Worm (Caenorhabditis elegans) whole organism, L4 larva: ENCODE measurements around the gene F13B6.1.

Source experiments
- D1046.2 ChIP-seq: fragments of 200-800 bp; sonication (Bioruptor generic); IDR thresholded peaks from 2 replicates; pipeline ENCODE4 v1.3.6; 2022; ENCODE audit warnings: missing genetic modification characterization, missing compliant biosample characterization
- T26A8.4 ChIP-seq: fragments of 200-800 bp; sonication (Bioruptor generic); IDR thresholded peaks from 2 replicates; pipeline ENCODE4 v1.3.6; 2022; ENCODE audit warnings: missing genetic modification characterization, missing compliant biosample characterization
- Y105C5A.15 ChIP-seq: fragments of 200-800 bp; sonication (Bioruptor generic); IDR thresholded peaks from 2 replicates; pipeline ENCODE4 v1.3.6; 2022; ENCODE audit warnings: missing genetic modification characterization, missing compliant biosample characterization
- aly-2 ChIP-seq: sonication (generic microtip); optimal IDR thresholded peaks from 2 replicates; lab custom pipeline; 2018; ENCODE audit warnings: missing biosample characterization, missing genetic modification characterization
- ceh-28 ChIP-seq: fragments of 150-350 bp; optimal IDR thresholded peaks from 2 replicates; lab custom pipeline; 2014; ENCODE audit warnings: missing biosample characterization, missing genetic modification reagents, missing genetic modification characterization
- ceh-32 ChIP-seq: sonication (generic microtip); optimal IDR thresholded peaks from 2 replicates; lab custom pipeline; 2016; ENCODE audit warnings: mild to moderate bottlenecking, missing genetic modification characterization, missing compliant biosample characterization; ENCODE audit not compliant: poor library complexity
- ceh-44 ChIP-seq: fragments of 200-800 bp; sonication (Bioruptor generic); IDR thresholded peaks from 2 replicates; pipeline ENCODE4 v1.3.6; 2022; ENCODE audit warnings: missing genetic modification reagents, missing genetic modification characterization, missing compliant biosample characterization
- ceh-82 ChIP-seq: sonication (generic microtip); optimal IDR thresholded peaks from 2 replicates; lab custom pipeline; 2017; ENCODE audit warnings: missing biosample characterization, missing genetic modification characterization
- ces-1 ChIP-seq: fragments of 150-350 bp; sonication (generic microtip); optimal IDR thresholded peaks from 4 replicates; lab custom pipeline; 2014; ENCODE audit warnings: missing biosample characterization, missing genetic modification reagents, missing genetic modification characterization
- cey-2 ChIP-seq: sonication (generic microtip); optimal IDR thresholded peaks from 3 replicates; lab custom pipeline; 2017; ENCODE audit warnings: missing genetic modification characterization, mild to moderate bottlenecking, missing compliant biosample characterization, antibody characterized with exemption, borderline replicate concordance; ENCODE audit not compliant: insufficient read depth
- ctbp-1 ChIP-seq: fragments of 200-800 bp; sonication (Bioruptor generic); IDR thresholded peaks from 2 replicates; pipeline ENCODE4 v1.3.6; 2022; ENCODE audit warnings: missing genetic modification reagents, missing genetic modification characterization, missing compliant biosample characterization
- daf-16 ChIP-seq, 3 experiments: sonication (generic microtip); optimal IDR thresholded peaks; 2 replicates each; lab custom pipeline; 2016 to 2017; ENCODE audit warnings: missing genetic modification characterization in 3 of 3, missing genetic modification reagents in 3 of 3, mild to moderate bottlenecking in 2 of 3, missing compliant biosample characterization in 2 of 3, missing biosample characterization in 1 of 3, moderate library complexity in 1 of 3
- daf-19 ChIP-seq: fragments of 200-800 bp; sonication (Bioruptor generic); conservative IDR thresholded peaks from 2 replicates; pipeline ENCODE4 v1.3.6; 2022; ENCODE audit warnings: missing genetic modification characterization, missing compliant biosample characterization
- dmd-8 ChIP-seq: fragments of 200-800 bp; sonication (Bioruptor generic); IDR thresholded peaks from 2 replicates; pipeline ENCODE4 v1.3.6; 2022; ENCODE audit warnings: missing genetic modification characterization, missing compliant biosample characterization
- egl-43 ChIP-seq: fragments of 200-800 bp; sonication (Bioruptor generic); IDR thresholded peaks from 2 replicates; pipeline ENCODE4 v1.3.6; 2022; ENCODE audit warnings: missing genetic modification reagents, missing genetic modification characterization, missing compliant biosample characterization
- gei-8 ChIP-seq: fragments of 200-800 bp; sonication (Bioruptor generic); optimal IDR thresholded peaks from 2 replicates; lab custom pipeline; 2018; ENCODE audit warnings: mild to moderate bottlenecking, missing genetic modification characterization, missing compliant biosample characterization
- hif-1 ChIP-seq, 2 experiments: sonication (generic microtip); optimal IDR thresholded peaks; 2 replicates each; lab custom pipeline; 2016 to 2017; ENCODE audit warnings: missing compliant biosample characterization in 2 of 2, missing genetic modification characterization in 2 of 2, missing genetic modification reagents in 2 of 2, missing genotype in 2 of 2, mild to moderate bottlenecking in 1 of 2
- hlh-11 ChIP-seq: fragments of 200-800 bp; sonication (Bioruptor generic); optimal IDR thresholded peaks from 2 replicates; lab custom pipeline; 2018; ENCODE audit warnings: mild to moderate bottlenecking, missing genetic modification characterization, missing compliant biosample characterization
- hlh-30 ChIP-seq: sonication (generic microtip); optimal IDR thresholded peaks from 2 replicates; lab custom pipeline; 2017; ENCODE audit warnings: antibody characterized with exemption, mild to moderate bottlenecking, missing genetic modification characterization, missing compliant biosample characterization; ENCODE audit not compliant: insufficient read depth
- hmg-1.1 ChIP-seq: fragments of 200-800 bp; sonication (Bioruptor generic); IDR thresholded peaks from 2 replicates; pipeline ENCODE4 v1.3.6; 2022; ENCODE audit warnings: missing genetic modification reagents, missing genetic modification characterization, missing compliant biosample characterization
- lin-1 ChIP-seq: fragments of 200-800 bp; sonication (Bioruptor generic); IDR thresholded peaks from 2 replicates; pipeline ENCODE4 v1.3.6; 2022; ENCODE audit warnings: missing genetic modification reagents, missing genetic modification characterization, missing compliant biosample characterization
- lin-13 ChIP-seq: fragments of 150-350 bp; optimal IDR thresholded peaks from 2 replicates; lab custom pipeline; 2014; ENCODE audit warnings: missing biosample characterization, missing genetic modification reagents, missing genetic modification characterization
- lin-15B ChIP-seq: fragments of 150-350 bp; sonication (generic microtip); optimal IDR thresholded peaks from 3 replicates; lab custom pipeline; 2014; ENCODE audit warnings: missing biosample characterization, missing genetic modification characterization
- lin-38 ChIP-seq: fragments of 200-800 bp; sonication (Bioruptor generic); IDR thresholded peaks from 2 replicates; pipeline ENCODE4 v1.3.6; 2022; ENCODE audit warnings: missing genetic modification reagents, missing genetic modification characterization, missing compliant biosample characterization
- lir-3 ChIP-seq: sonication (generic microtip); optimal IDR thresholded peaks from 2 replicates; lab custom pipeline; 2016; ENCODE audit warnings: mild to moderate bottlenecking, missing genetic modification characterization, missing compliant biosample characterization
- madf-9 ChIP-seq: fragments of 200-800 bp; sonication (Bioruptor generic); conservative IDR thresholded peaks from 2 replicates; pipeline ENCODE4 v1.3.6; 2022; ENCODE audit warnings: missing genetic modification reagents, missing genetic modification characterization, missing compliant biosample characterization
- nhr-10 ChIP-seq: fragments of 150-350 bp; optimal IDR thresholded peaks from 2 replicates; lab custom pipeline; 2014; ENCODE audit warnings: missing biosample characterization, missing genetic modification characterization
- nhr-11 ChIP-seq: fragments of 150-350 bp; optimal IDR thresholded peaks from 2 replicates; lab custom pipeline; 2014; ENCODE audit warnings: missing biosample characterization, missing genetic modification characterization
- nhr-25 ChIP-seq: sonication (generic microtip); optimal IDR thresholded peaks from 2 replicates; lab custom pipeline; 2017; ENCODE audit warnings: missing genetic modification characterization, mild to moderate bottlenecking, missing compliant biosample characterization, antibody characterized with exemption, moderate library complexity, borderline replicate concordance; ENCODE audit not compliant: insufficient read depth
- nhr-76 ChIP-seq: fragments of 150-350 bp; optimal IDR thresholded peaks from 2 replicates; lab custom pipeline; 2014; ENCODE audit warnings: missing biosample characterization, missing genetic modification characterization
- nhr-77 ChIP-seq: fragments of 150-350 bp; optimal IDR thresholded peaks from 2 replicates; lab custom pipeline; 2014; ENCODE audit warnings: missing biosample characterization, missing genetic modification characterization
- php-3 ChIP-seq: fragments of 200-800 bp; sonication (Bioruptor generic); IDR thresholded peaks from 2 replicates; pipeline ENCODE4 v1.3.6; 2022; ENCODE audit warnings: missing genetic modification reagents, missing genetic modification characterization, missing compliant biosample characterization
- rbr-2 ChIP-seq: sonication (generic microtip); optimal IDR thresholded peaks from 2 replicates; lab custom pipeline; 2016; ENCODE audit warnings: missing genotype, missing genetic modification characterization, missing compliant biosample characterization
- saeg-2 ChIP-seq: fragments of 200-800 bp; sonication (Bioruptor generic); IDR thresholded peaks from 2 replicates; pipeline ENCODE4 v1.3.6; 2022; ENCODE audit warnings: missing genetic modification reagents, missing genetic modification characterization, missing compliant biosample characterization
- sdz-12 ChIP-seq: fragments of 200-800 bp; sonication (Bioruptor generic); optimal IDR thresholded peaks from 2 replicates; lab custom pipeline; 2018; ENCODE audit warnings: mild to moderate bottlenecking, missing genetic modification characterization, missing compliant biosample characterization
- snpc-4 ChIP-seq: fragments of 150-350 bp; optimal IDR thresholded peaks from 2 replicates; lab custom pipeline; 2014; ENCODE audit warnings: missing biosample characterization, missing genetic modification characterization
- spr-1 ChIP-seq: sonication (generic microtip); optimal IDR thresholded peaks from 2 replicates; lab custom pipeline; 2016; ENCODE audit warnings: mild to moderate bottlenecking, missing genetic modification characterization, missing compliant biosample characterization
- spr-3 ChIP-seq: fragments of 200-800 bp; sonication (Bioruptor generic); optimal IDR thresholded peaks from 2 replicates; lab custom pipeline; 2018; ENCODE audit warnings: mild to moderate bottlenecking, missing genetic modification characterization, missing compliant biosample characterization
- unc-62 ChIP-seq, 3 experiments: fragments of 150-350 bp in 1 of 3; sonication (generic microtip); optimal IDR thresholded peaks in 2 of 3; peaks in 1 of 3; 1 replicate in 1 of 3; 2 replicates in 2 of 3; lab custom pipeline; 2014 to 2017; ENCODE audit warnings: missing biosample characterization in 3 of 3, missing genetic modification characterization in 3 of 3, missing genetic modification reagents in 3 of 3, missing genotype in 1 of 3
- vab-7 ChIP-seq: fragments of 200-800 bp; sonication (Bioruptor generic); IDR thresholded peaks from 2 replicates; pipeline ENCODE4 v1.3.6; 2022; ENCODE audit warnings: missing genetic modification reagents, missing genetic modification characterization, missing compliant biosample characterization
- zfp-3 ChIP-seq: fragments of 200-800 bp; sonication (Bioruptor generic); conservative IDR thresholded peaks from 2 replicates; pipeline ENCODE4 v1.3.6; 2022; ENCODE audit warnings: missing genetic modification reagents, missing genetic modification characterization, missing compliant biosample characterization

F13B6.1 gene

ce11 chrIV:7445995-7446394 lies 10.3 kb upstream of the F13B6.1 start, which contains the start of gene B0496.1:
B0496.1 (plus strand) TSS chrIV:7446295.
- no peak for TF ChIP-seq lin-38
- no peak for TF ChIP-seq spr-3
- no peak for TF ChIP-seq aly-2 (tag; lab: Kevin White, UChicago)
- TF ChIP-seq lir-3 (tag; lab: Kevin White, UChicago), result no peak
- no peak for TF ChIP-seq hlh-30 (tag; lab: Kevin White, UChicago)
- TF ChIP-seq ceh-32, result no peak

ce11 chrIV:7447556-7447955 lies 8.8 kb upstream of the F13B6.1 start, which contains the start of gene B0496.2:
B0496.2 (plus strand) TSS chrIV:7447856.
- TF ChIP-seq nhr-10 (tag; lab: Kevin White, UChicago) (no peak), Y105C5A.15 (no peak), saeg-2 (no peak), D1046.2 (GFP tag; lab: Robert Waterston, UW) (no peak), ceh-44 (GFP tag; lab: Robert Waterston, UW) (no peak), sdz-12 (GFP tag; lab: Kevin White, UChicago) (no peak), lin-13 (GFP tag; lab: Kevin White, UChicago) (no peak), ceh-28 (tag; lab: Kevin White, UChicago) (no peak), unc-62 (GFP tag; optimal IDR thresholded peaks at IDR 0.05 in 1 of 2; lab: Kevin White, UChicago) (no peak), unc-62 (tag; optimal IDR thresholded peaks at IDR 0.05; lab: Kevin White, UChicago) (no peak), T26A8.4 (GFP tag; lab: Robert Waterston, UW) (no peak), hmg-1.1 (GFP tag; lab: Robert Waterston, UW) (no peak), hlh-11 (no peak), nhr-25 (tag; lab: Kevin White, UChicago) (no peak), lin-1 (GFP tag; lab: Robert Waterston, UW) (no peak), php-3 (no peak), madf-9 (GFP tag; lab: Robert Waterston, UW) (no peak)

- TF ChIP-seq nhr-76 (tag; lab: Kevin White, UChicago) (no peak), zfp-3 (GFP tag; lab: Robert Waterston, UW) (no peak), nhr-77 (tag; lab: Kevin White, UChicago) (no peak), php-3 (0 out of 2 replicates have a peak, but pooled peaks have one; percentile 26)
These were observed 5.0 kb upstream of the F13B6.1 start, which contains the start of gene tes-1 for ce11 chrIV:7451345-7451744. tes-1 (minus strand) TSS chrIV:7451445.

- TF ChIP-seq rbr-2 (tag; lab: Kevin White, UChicago), result no peak
- peak in 1 of 2 experiments; percentile 93 for TF ChIP-seq unc-62 (GFP tag; optimal IDR thresholded peaks at IDR 0.05 in 1 of 2; lab: Kevin White, UChicago)
- TF ChIP-seq unc-62 (tag; optimal IDR thresholded peaks at IDR 0.05; lab: Kevin White, UChicago), result no peak
- no peak for TF ChIP-seq spr-1 (tag; lab: Kevin White, UChicago)
- TF ChIP-seq egl-43 (GFP tag; lab: Robert Waterston, UW), result no peak
- no peak for TF ChIP-seq hif-1 (tag; optimal IDR thresholded peaks at IDR 0.05; lab: Kevin White, UChicago)
- no peak for TF ChIP-seq lin-38
- peak; percentile 3 for TF ChIP-seq ces-1
- no peak for TF ChIP-seq gei-8
- no peak for TF ChIP-seq Y105C5A.15
- no peak for TF ChIP-seq ceh-82 (tag; lab: Kevin White, UChicago)
- TF ChIP-seq lin-15B (tag; lab: Kevin White, UChicago), result no peak
- no peak for TF ChIP-seq daf-19 (GFP tag; lab: Robert Waterston, UW)
- TF ChIP-seq snpc-4, result no peak
- TF ChIP-seq cey-2, result no peak
- TF ChIP-seq dmd-8 (GFP tag; lab: Robert Waterston, UW), result no peak
- TF ChIP-seq daf-16 (GFP tag; optimal IDR thresholded peaks at IDR 0.05; lab: Kevin White, UChicago), result no peak
- TF ChIP-seq daf-16 (tag; optimal IDR thresholded peaks at IDR 0.05; lab: Kevin White, UChicago), result no peak
- no peak for TF ChIP-seq vab-7
- TF ChIP-seq nhr-11 (tag; lab: Kevin White, UChicago), result no peak
- TF ChIP-seq ctbp-1, result 0 out of 2 replicates have a peak, but pooled peaks have one; percentile 12
These were observed 2.6 kb upstream of the F13B6.1 start for ce11 chrIV:7453661-7454159.
